Fruit fly (Drosophila melanogaster): Measurements from ENCODE around the gene Gld.

Gene Gld

dm6 chr3R:7216924-7217529, 48.5 kb downstream of the Gld start, which contains the start of gene CG14606 (continued):
- TF ChIP-seq CG15696 (tag; optimal IDR thresholded peaks at IDR 0.05) (no peak), Taf1 (GFP tag; IDR thresholded peaks at IDR 0.05) (no peak), Rfx (GFP tag; IDR thresholded peaks at IDR 0.05) (0 out of 2 replicates have a peak, but pooled peaks have one; percentile 13), Gug (GFP tag; IDR thresholded peaks at IDR 0.05) (no peak), CG13296 (GFP tag; optimal IDR thresholded peaks at IDR 0.05) (peak; percentile 58), CG8944 (GFP tag; optimal IDR thresholded peaks at IDR 0.05) (no peak), CG9817 (tag; optimal IDR thresholded peaks at IDR 0.05) (peak; percentile 18), sug (tag; optimal IDR thresholded peaks at IDR 0.05) (peak; percentile 41), mirr (GFP tag; optimal IDR thresholded peaks at IDR 0.05) (peak; percentile 37), ken (GFP tag; IDR thresholded peaks at IDR 0.05) (no peak), CG12071 (GFP tag; optimal IDR thresholded peaks at IDR 0.05) (peak; percentile 8), B-H2 (GFP tag; optimal IDR thresholded peaks at IDR 0.05) (peak; percentile 21), Eip74EF (GFP tag; optimal IDR thresholded peaks at IDR 0.05) (no peak)

dm6 chr3R:7208331-7208730, 57.2 kb downstream of the Gld start, which contains the start of gene CG1288:
CG1288 (minus strand) TSS chr3R:7208431.
- TF ChIP-seq CG7556 (GFP tag; optimal IDR thresholded peaks at IDR 0.05) (no peak), CG9797 (GFP tag; optimal IDR thresholded peaks at IDR 0.05) (no peak), tx (GFP tag; optimal IDR thresholded peaks at IDR 0.05) (no peak), CG18599 (GFP tag; optimal IDR thresholded peaks at IDR 0.05) (no peak), CG1647 (GFP tag; optimal IDR thresholded peaks at IDR 0.05) (no peak)
